Worm (Caenorhabditis elegans) whole organism, L1 larva: Measurements from ENCODE around the gene spig-6.

Source experiments
- Y116A8C.19 ChIP-seq: sonication (generic microtip); optimal IDR thresholded peaks from 2 replicates; lab custom pipeline; 2016; ENCODE audit warnings: missing compliant biosample characterization, missing genetic modification characterization, borderline replicate concordance
- aha-1 ChIP-seq: fragments of 150-350 bp; optimal IDR thresholded peaks from 2 replicates; lab custom pipeline; 2014; ENCODE audit warnings: missing biosample characterization, missing genetic modification characterization
- aly-2 ChIP-seq: fragments of 150-350 bp; optimal IDR thresholded peaks from 2 replicates; lab custom pipeline; 2014; ENCODE audit warnings: missing biosample characterization, missing genetic modification characterization
- ama-1 ChIP-seq: fragments of 150-350 bp; optimal IDR thresholded peaks from 2 replicates; lab custom pipeline; 2014
- ceh-8 ChIP-seq: fragments of 200-800 bp; sonication (Bioruptor generic); optimal IDR thresholded peaks from 2 replicates; lab custom pipeline; 2018; ENCODE audit warnings: mild to moderate bottlenecking, missing genetic modification characterization, moderate library complexity, missing compliant biosample characterization
- ceh-82 ChIP-seq, 3 experiments: fragments of 150-350 bp in 1 of 3; sonication (generic microtip) in 2 of 3; optimal IDR thresholded peaks; 2 replicates each; lab custom pipeline; 2014 to 2017; ENCODE audit warnings: missing biosample characterization in 3 of 3, missing genetic modification characterization in 3 of 3
- ces-1 ChIP-seq: fragments of 150-350 bp; optimal IDR thresholded peaks from 2 replicates; lab custom pipeline; 2014; ENCODE audit warnings: missing biosample characterization, missing genetic modification reagents, missing genetic modification characterization
- dpl-1 ChIP-seq, 3 experiments: fragments of 150-350 bp in 2 of 3; sonication (generic microtip) in 1 of 3; optimal IDR thresholded peaks; 2 replicates each; lab custom pipeline; 2014 to 2017; ENCODE audit warnings: missing biosample characterization in 3 of 3, missing genetic modification characterization in 3 of 3, missing genetic modification reagents in 3 of 3
- dsc-1 ChIP-seq: sonication (generic microtip); optimal IDR thresholded peaks from 2 replicates; lab custom pipeline; 2016; ENCODE audit warnings: mild to moderate bottlenecking, missing genetic modification characterization, missing compliant biosample characterization
- efl-1 ChIP-seq, 4 experiments: fragments of 150-350 bp; optimal IDR thresholded peaks in 3 of 4; peaks in 1 of 4; 1 replicate in 1 of 4; 2 replicates in 3 of 4; lab custom pipeline; 2014; ENCODE audit warnings: missing biosample characterization in 2 of 4, missing genetic modification characterization in 2 of 4, missing genetic modification reagents in 2 of 4
- fkh-4 ChIP-seq: sonication (generic microtip); optimal IDR thresholded peaks from 2 replicates; lab custom pipeline; 2016; ENCODE audit warnings: missing compliant biosample characterization, missing genetic modification characterization, borderline replicate concordance
- fkh-8 ChIP-seq: sonication (generic microtip); optimal IDR thresholded peaks from 2 replicates; lab custom pipeline; 2016; ENCODE audit warnings: mild to moderate bottlenecking, missing genetic modification characterization, missing compliant biosample characterization
- fos-1 ChIP-seq: fragments of 150-350 bp; optimal IDR thresholded peaks from 2 replicates; lab custom pipeline; 2014; ENCODE audit warnings: missing biosample characterization, missing genetic modification characterization
- grh-1 ChIP-seq: fragments of 200-800 bp; sonication (Bioruptor generic); IDR thresholded peaks from 2 replicates; pipeline ENCODE4 v1.3.6; 2022; ENCODE audit warnings: missing genetic modification reagents, missing genetic modification characterization, missing compliant biosample characterization
- hpl-2 ChIP-seq: fragments of 150-350 bp; optimal IDR thresholded peaks from 2 replicates; lab custom pipeline; 2014; ENCODE audit warnings: missing biosample characterization, missing genetic modification reagents, missing genetic modification characterization
- irx-1 ChIP-seq: sonication (generic microtip); optimal IDR thresholded peaks from 2 replicates; lab custom pipeline; 2016; ENCODE audit warnings: missing genetic modification characterization, missing compliant biosample characterization
- lin-13 ChIP-seq: fragments of 150-350 bp; optimal IDR thresholded peaks from 2 replicates; lab custom pipeline; 2014; ENCODE audit warnings: missing biosample characterization, missing genetic modification reagents, missing genetic modification characterization
- lin-14 ChIP-seq: fragments of 200-800 bp; sonication (Bioruptor generic); optimal IDR thresholded peaks from 2 replicates; lab custom pipeline; 2018; ENCODE audit warnings: mild to moderate bottlenecking, missing genetic modification characterization, moderate library complexity, missing compliant biosample characterization
- lin-15B ChIP-seq: fragments of 150-350 bp; sonication (generic microtip); optimal IDR thresholded peaks from 3 replicates; lab custom pipeline; 2014; ENCODE audit warnings: missing biosample characterization, missing genetic modification characterization
- lin-35 ChIP-seq, 2 experiments: fragments of 150-350 bp; optimal IDR thresholded peaks; 2 replicates each; lab custom pipeline; 2014; ENCODE audit warnings: missing biosample characterization in 2 of 2, missing genetic modification characterization in 2 of 2, missing genetic modification reagents in 2 of 2
- mab-9 ChIP-seq: fragments of 200-800 bp; sonication (Bioruptor generic); IDR thresholded peaks from 2 replicates; pipeline ENCODE4 v1.3.6; 2022; ENCODE audit warnings: missing genetic modification reagents, missing genetic modification characterization, missing compliant biosample characterization
- mef-2 ChIP-seq: fragments of 150-350 bp; optimal IDR thresholded peaks from 2 replicates; lab custom pipeline; 2014; ENCODE audit warnings: missing biosample characterization, missing genetic modification characterization
- mep-1 ChIP-seq: fragments of 150-350 bp; optimal IDR thresholded peaks from 2 replicates; lab custom pipeline; 2014; ENCODE audit warnings: missing biosample characterization, missing genetic modification characterization
- nhr-19 ChIP-seq: fragments of 200-800 bp; sonication (Bioruptor generic); conservative IDR thresholded peaks from 2 replicates; pipeline ENCODE4 v1.3.6; 2022; ENCODE audit warnings: missing genetic modification characterization, missing compliant biosample characterization
- nhr-28 ChIP-seq: fragments of 150-350 bp; optimal IDR thresholded peaks from 2 replicates; lab custom pipeline; 2014; ENCODE audit warnings: missing biosample characterization, missing genetic modification characterization
- nhr-71 ChIP-seq: sonication (generic microtip); optimal IDR thresholded peaks from 2 replicates; lab custom pipeline; 2016; ENCODE audit warnings: mild to moderate bottlenecking, missing genetic modification characterization, moderate library complexity, missing compliant biosample characterization
- nhr-76 ChIP-seq: sonication (generic microtip); optimal IDR thresholded peaks from 2 replicates; lab custom pipeline; 2017; ENCODE audit warnings: missing biosample characterization, missing genetic modification characterization
- pag-3 ChIP-seq: sonication (generic microtip); optimal IDR thresholded peaks from 2 replicates; lab custom pipeline; 2017; ENCODE audit warnings: missing genetic modification characterization, mild to moderate bottlenecking, missing compliant biosample characterization, antibody characterized with exemption, borderline replicate concordance; ENCODE audit not compliant: insufficient read depth
- skn-1 ChIP-seq: fragments of 150-350 bp; optimal IDR thresholded peaks from 2 replicates; lab custom pipeline; 2014; ENCODE audit warnings: missing biosample characterization, missing genetic modification characterization
- sptf-1 ChIP-seq: fragments of 150-350 bp; optimal IDR thresholded peaks from 2 replicates; lab custom pipeline; 2014; ENCODE audit warnings: missing biosample characterization, missing genetic modification characterization
- tbx-2 ChIP-seq: sonication (generic microtip); optimal IDR thresholded peaks from 2 replicates; lab custom pipeline; 2016; ENCODE audit warnings: missing genetic modification characterization, missing compliant biosample characterization
- unc-130 ChIP-seq: fragments of 150-350 bp; optimal IDR thresholded peaks from 2 replicates; lab custom pipeline; 2017; ENCODE audit warnings: missing biosample characterization, missing genetic modification characterization, inconsistent platforms
- unc-86 ChIP-seq: sonication (generic microtip); optimal IDR thresholded peaks from 2 replicates; lab custom pipeline; 2016; ENCODE audit warnings: missing genetic modification characterization, missing compliant biosample characterization
- vab-15 ChIP-seq: sonication (generic microtip); optimal IDR thresholded peaks from 2 replicates; lab custom pipeline; 2017; ENCODE audit warnings: missing genotype, mild to moderate bottlenecking, missing genetic modification characterization, missing compliant biosample characterization
- xbp-1 ChIP-seq: sonication (generic microtip); optimal IDR thresholded peaks from 2 replicates; lab custom pipeline; 2016; ENCODE audit warnings: missing genetic modification characterization, missing compliant biosample characterization
- zag-1 ChIP-seq: fragments of 150-350 bp; optimal IDR thresholded peaks from 2 replicates; lab custom pipeline; 2014; ENCODE audit warnings: missing biosample characterization, missing genetic modification characterization
- zip-4 ChIP-seq: fragments of 200-800 bp; sonication (Bioruptor generic); optimal IDR thresholded peaks from 2 replicates; lab custom pipeline; 2018; ENCODE audit warnings: mild to moderate bottlenecking, missing genetic modification characterization, moderate library complexity, missing compliant biosample characterization
- ztf-4 ChIP-seq: fragments of 150-350 bp; optimal IDR thresholded peaks from 2 replicates; lab custom pipeline; 2014; ENCODE audit warnings: missing biosample characterization, missing genetic modification characterization

The spig-6 gene

DNA sequence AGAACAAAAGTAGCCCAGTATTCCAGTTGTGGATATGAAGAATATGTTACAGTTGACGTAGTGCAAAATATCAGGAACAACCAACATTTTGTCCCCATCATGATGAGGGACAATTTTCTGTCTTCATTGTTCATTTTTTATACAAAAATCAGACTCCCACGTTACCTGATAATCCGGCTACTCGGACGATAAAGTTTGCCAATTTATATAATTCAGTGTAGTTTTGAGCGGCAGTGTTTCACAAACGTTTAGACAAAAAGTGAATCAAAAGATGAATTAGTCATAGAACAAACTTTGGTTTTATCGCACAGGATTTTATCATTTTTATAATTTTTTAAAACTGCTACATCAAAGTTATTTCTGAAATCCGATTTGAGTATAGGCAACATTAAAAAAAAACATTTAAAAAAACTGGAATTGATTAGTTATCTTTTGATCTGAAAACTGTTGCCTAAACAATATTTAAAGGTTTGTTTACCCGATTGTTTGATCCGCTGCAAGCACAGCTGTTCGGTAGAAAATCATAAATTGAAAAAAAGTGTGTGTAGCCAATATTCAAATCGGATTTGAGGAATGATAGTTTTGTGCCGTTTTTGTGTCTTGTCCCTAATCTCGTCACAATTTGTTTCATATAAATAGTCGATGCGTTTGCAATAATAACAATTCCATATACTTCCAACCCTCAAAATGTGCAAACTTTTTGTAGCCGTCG, at the start of gene spig-6, which contains the start of gene F57E7.4:
TSS of gene spig-6 (plus strand) at position 662 of the 712 bp plus-strand sequence.
TSS of gene F57E7.4 (minus strand) at position 101 of the 712 bp plus-strand sequence.
- TF ChIP-seq fos-1 (tag; lab: Kevin White, UChicago) (no peak), Y116A8C.19 (no peak), lin-13 (GFP tag; lab: Kevin White, UChicago) (no peak), sptf-1 (tag; lab: Kevin White, UChicago) (no peak)

DNA sequence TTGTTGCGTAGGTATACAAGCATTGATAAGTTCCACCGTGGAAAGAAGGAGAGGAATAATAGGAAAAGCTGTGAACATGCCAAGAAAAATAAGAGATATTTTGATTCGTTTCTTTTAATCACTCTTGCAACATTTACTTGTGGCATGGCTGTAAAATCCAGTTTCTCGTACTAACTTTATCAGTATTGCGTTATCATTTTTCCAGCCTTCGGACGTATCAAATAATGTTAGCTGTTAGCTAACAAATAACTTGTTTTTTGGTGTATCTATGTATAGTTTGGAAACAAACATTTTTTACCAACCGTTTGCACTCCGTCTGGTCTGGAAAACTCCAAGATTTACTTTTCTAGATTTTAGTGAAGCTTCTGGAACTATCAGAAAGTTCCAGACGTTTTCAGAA, 47.9 kb upstream of the spig-6 start, which contains the start of gene clec-234:
TSS of gene clec-234 (minus strand) at position 101 of the 400 bp plus-strand sequence.
- TF ChIP-seq skn-1 (tag; lab: Kevin White, UChicago) (no peak), ama-1 (no peak), lin-35 (GFP tag; optimal IDR thresholded peaks at IDR 0.05; lab: Kevin White, UChicago) (no peak), aha-1 (tag; lab: Kevin White, UChicago) (no peak), dsc-1 (tag; lab: Kevin White, UChicago) (no peak)

DNA sequence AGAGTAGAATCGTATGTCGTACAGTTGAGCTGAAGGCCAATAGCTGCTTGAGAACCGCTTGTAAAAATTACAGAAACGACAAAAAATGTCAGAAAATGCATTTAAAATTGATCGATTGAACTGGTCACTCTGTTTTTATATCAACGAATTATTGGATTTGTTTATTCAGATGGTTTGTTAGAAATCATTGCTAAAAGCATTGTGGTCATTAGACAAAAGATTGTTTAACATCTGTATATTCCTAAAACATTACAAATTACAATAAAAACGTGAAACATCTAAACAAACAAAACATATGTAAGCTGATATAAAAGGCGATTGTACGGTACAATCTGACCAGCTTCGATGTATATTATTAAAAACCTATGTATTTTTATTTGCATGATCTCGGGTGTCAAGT, 45.9 kb upstream of the spig-6 start, which contains the start of the genes F26D2.13 and F26D2.14:
TSS of gene F26D2.13 (minus strand) at position 101 of the 400 bp plus-strand sequence.
TSS of gene F26D2.14 (plus strand) at position 346 of the 400 bp plus-strand sequence.
- TF ChIP-seq lin-13 (GFP tag; lab: Kevin White, UChicago): no peak
- no peak for TF ChIP-seq dpl-1 (GFP tag; optimal IDR thresholded peaks at IDR 0.05; lab: Kevin White, UChicago)
- no peak for TF ChIP-seq unc-86
- TF ChIP-seq fkh-8 (tag; lab: Kevin White, UChicago): no peak
- no peak for TF ChIP-seq mab-9 (GFP tag; lab: Robert Waterston, UW)
- TF ChIP-seq aly-2 (tag; lab: Kevin White, UChicago): no peak
- no peak for TF ChIP-seq unc-130 (tag; lab: Kevin White, UChicago)
- TF ChIP-seq nhr-76 (tag; lab: Kevin White, UChicago): no peak
- no peak for TF ChIP-seq mep-1
- no peak for TF ChIP-seq xbp-1 (tag; lab: Kevin White, UChicago)
- no peak for TF ChIP-seq zag-1 (tag; lab: Kevin White, UChicago)
- no peak for TF ChIP-seq vab-15 (tag; lab: Kevin White, UChicago)
- no peak for TF ChIP-seq hpl-2 (GFP tag; lab: Kevin White, UChicago)
- TF ChIP-seq ces-1 (GFP tag; lab: Kevin White, UChicago): no peak
- no peak for TF ChIP-seq irx-1 (tag; lab: Kevin White, UChicago)

DNA sequence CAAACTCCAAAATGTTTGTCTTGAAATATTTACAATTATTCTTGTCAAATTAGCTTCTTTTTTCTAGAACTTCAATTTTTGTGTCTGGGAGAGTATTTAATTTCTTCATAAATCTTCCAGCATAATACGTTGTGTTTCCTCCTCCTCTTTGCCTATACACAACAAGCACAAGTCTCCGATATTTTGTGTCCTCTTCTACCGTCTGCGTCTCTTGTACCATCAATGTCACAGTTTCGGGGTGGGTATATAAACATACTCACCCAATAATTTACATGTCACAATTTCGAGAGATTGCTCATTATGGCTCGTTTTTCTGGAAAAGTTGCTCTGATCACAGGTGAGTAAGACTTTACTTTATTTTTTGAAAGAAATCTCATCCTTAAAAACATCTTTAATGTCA, 43.8 kb upstream of the spig-6 start, which contains the start of gene F26D2.15:
TSS of gene F26D2.15 (plus strand) at position 301 of the 400 bp plus-strand sequence.
- no peak for TF ChIP-seq efl-1 (optimal IDR thresholded peaks at IDR 0.05; lab: Kevin White, UChicago)
- TF ChIP-seq efl-1 (GFP tag; optimal IDR thresholded peaks at IDR 0.05 in 1 of 2; lab: Kevin White, UChicago): no peak
- TF ChIP-seq mef-2: no peak
- TF ChIP-seq ceh-8 (GFP tag; lab: Kevin White, UChicago): no peak
- no peak for TF ChIP-seq dsc-1 (tag; lab: Kevin White, UChicago)
- TF ChIP-seq irx-1 (tag; lab: Kevin White, UChicago): no peak
- TF ChIP-seq tbx-2 (tag; lab: Kevin White, UChicago): no peak
- TF ChIP-seq nhr-28 (tag; lab: Kevin White, UChicago): no peak
- no peak for TF ChIP-seq ceh-82 (tag; optimal IDR thresholded peaks at IDR 0.05; lab: Kevin White, UChicago)

DNA sequence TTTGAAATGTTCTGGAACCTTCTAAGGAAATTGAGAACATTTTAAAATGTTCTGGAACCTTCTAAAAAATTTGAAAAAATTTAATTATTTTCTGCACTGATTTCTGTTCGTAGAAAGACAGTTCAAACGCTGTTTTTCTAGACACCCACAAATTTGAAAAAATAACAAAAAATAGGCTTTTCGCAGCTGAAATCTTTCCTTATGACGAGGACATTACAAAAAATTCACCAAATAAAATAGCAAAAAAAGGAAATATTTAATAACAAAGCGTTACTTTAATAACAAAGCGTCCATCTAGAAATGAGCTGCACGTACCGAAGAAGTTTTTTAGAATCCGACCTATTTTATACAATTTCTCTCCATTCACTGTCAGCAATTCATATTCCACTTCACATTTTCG, 37.8 kb upstream of the spig-6 start, which contains the start of gene srh-141:
TSS of gene srh-141 (plus strand) at position 301 of the 400 bp plus-strand sequence.
- TF ChIP-seq lin-15B (tag; lab: Kevin White, UChicago): no peak
- no peak for TF ChIP-seq fos-1 (tag; lab: Kevin White, UChicago)
- TF ChIP-seq mab-9 (GFP tag; lab: Robert Waterston, UW): no peak
- TF ChIP-seq vab-15 (tag; lab: Kevin White, UChicago): no peak
- no peak for TF ChIP-seq tbx-2 (tag; lab: Kevin White, UChicago)
- TF ChIP-seq nhr-19 (GFP tag; lab: Robert Waterston, UW): no peak
- no peak for TF ChIP-seq grh-1 (GFP tag; lab: Robert Waterston, UW)
- no peak for TF ChIP-seq fkh-8 (tag; lab: Kevin White, UChicago)
- no peak for TF ChIP-seq fkh-4 (tag; lab: Kevin White, UChicago)
- no peak for TF ChIP-seq zip-4 (GFP tag; lab: Kevin White, UChicago)
- TF ChIP-seq unc-130 (tag; lab: Kevin White, UChicago): no peak
- TF ChIP-seq pag-3: no peak
- TF ChIP-seq zag-1 (tag; lab: Kevin White, UChicago): no peak
- no peak for TF ChIP-seq lin-14
- no peak for TF ChIP-seq nhr-76 (tag; lab: Kevin White, UChicago)
- no peak for TF ChIP-seq xbp-1 (tag; lab: Kevin White, UChicago)
- TF ChIP-seq nhr-71: no peak
- no peak for TF ChIP-seq ztf-4 (tag; lab: Kevin White, UChicago)
